Worm (Caenorhabditis elegans) whole organism, mixed stage, embryonic: ENCODE data around the gene dhhc-1.

Source experiments
- nhr-28 ChIP-seq: fragments of 150-350 bp; optimal IDR thresholded peaks from 2 replicates; lab custom pipeline; 2014; ENCODE audit warnings: missing biosample characterization, missing genetic modification characterization
- pha-4 ChIP-seq: fragments of 150-350 bp; optimal IDR thresholded peaks from 2 replicates; lab custom pipeline; 2018; ENCODE audit warnings: missing biosample characterization, missing genetic modification reagents, missing genetic modification characterization

DNA sequence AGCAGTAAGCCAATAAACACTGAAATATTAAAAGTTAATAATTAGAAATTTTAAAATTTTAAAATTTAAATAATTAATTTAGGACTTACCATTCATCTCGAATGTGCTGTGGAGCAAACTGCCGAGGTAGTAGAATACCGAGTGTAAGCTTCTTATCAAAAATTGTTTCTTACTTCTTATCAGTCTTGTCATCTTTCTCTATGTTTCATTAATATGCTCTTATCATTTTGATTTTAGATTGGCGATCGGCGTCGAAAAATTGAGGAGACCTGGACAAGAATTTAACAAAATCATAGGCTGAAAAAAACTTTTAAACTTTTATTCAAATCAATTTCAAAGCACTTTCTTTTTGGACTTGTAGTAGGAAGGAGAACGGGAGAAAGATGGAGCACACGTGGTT, 2.5 kb downstream of the dhhc-1 start, which contains the start of gene F09B12.3:
- TF ChIP-seq nhr-28 (tag; lab: Kevin White, UChicago) (no peak), pha-4 (tag; lab: Kevin White, UChicago) (no peak)
